Fruit fly (Drosophila melanogaster) whole organism, wandering third instar larva: Measurements from ENCODE around the gene CG42661.
"Not testable (repeated sequence)": the region's sequence is repeated elsewhere in the genome, so short reads cannot be mapped to it uniquely, and the experiment has no call there.

Experiments
- CrebA ChIP-seq: fragments of 200-800 bp; sonication (Bioruptor generic); optimal IDR thresholded peaks from 2 replicates; lab custom pipeline; 2016; ENCODE audit warnings: missing biosample characterization, mild to moderate bottlenecking, missing genetic modification characterization, borderline replicate concordance
- Hr78 ChIP-seq: fragments of >200 bp; optimal IDR thresholded peaks from 2 replicates; lab custom pipeline; 2017; ENCODE audit warnings: missing biosample characterization, missing genetic modification characterization
- OdsH ChIP-seq: fragments of 200-800 bp; sonication (Bioruptor generic); optimal IDR thresholded peaks from 2 replicates; lab custom pipeline; 2016; ENCODE audit warnings: missing biosample characterization, mild to moderate bottlenecking, missing genetic modification characterization
- dl ChIP-seq, 2 experiments: fragments of 175-275, 200-275 bp in 1 of 2; fragments of 200-275 bp in 1 of 2; sonication (Bioruptor generic); optimal IDR thresholded peaks; lab custom pipeline; 2018; ENCODE audit warnings: mild to moderate bottlenecking in 2 of 2, missing biosample characterization in 2 of 2, missing genetic modification characterization in 2 of 2, moderate library complexity in 2 of 2; ENCODE audit not compliant: partially characterized antibody in 2 of 2, insufficient read depth in 1 of 2
- pan ChIP-seq: fragments of >200 bp; optimal IDR thresholded peaks from 2 replicates; lab custom pipeline; 2017
- psq ChIP-seq: fragments of 200-800 bp; sonication (Bioruptor generic); optimal IDR thresholded peaks from 3 replicates; lab custom pipeline; 2017; ENCODE audit warnings: missing biosample characterization, mild to moderate bottlenecking, missing genetic modification characterization, moderate library complexity
- usp ChIP-seq: fragments of >200 bp; optimal IDR thresholded peaks from 2 replicates; lab custom pipeline; 2017; ENCODE audit warnings: missing biosample characterization, missing genetic modification characterization

DNA sequence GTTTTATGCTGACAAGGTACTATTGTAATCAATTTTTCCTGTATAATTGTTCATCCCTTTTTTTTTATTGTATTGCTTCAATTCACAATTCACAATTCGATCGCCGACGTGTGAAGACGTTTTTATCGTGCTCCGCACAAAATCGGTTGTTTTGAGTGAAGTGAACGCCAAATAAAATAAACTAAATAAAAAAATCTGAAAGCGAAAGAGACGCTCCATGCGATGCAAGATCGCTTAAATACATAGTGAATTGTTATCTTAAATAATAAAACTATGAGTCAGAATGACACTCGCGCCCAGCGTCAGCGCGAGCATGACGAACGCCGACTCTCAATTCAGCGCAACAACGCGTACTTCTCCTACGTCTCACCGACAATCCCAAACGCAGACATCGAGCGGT is 33.4 kb downstream of the CG42661 start, which contains the start of gene CG8539:
- not testable (repeated sequence) for TF ChIP-seq dl (GFP tag; optimal IDR thresholded peaks at IDR 0.05; lab: Kevin White, UChicago; ENCODE audit: insufficient read depth in 1 of 2, partially characterized antibody in 2 of 2); CrebA (GFP tag; lab: Kevin White, UChicago); OdsH (GFP tag; lab: Kevin White, UChicago); usp; Hr78 (GFP tag; lab: Kevin White, UChicago); pan (lab: Kevin White, UChicago); psq (GFP tag; lab: Kevin White, UChicago)
